Fruit fly (Drosophila melanogaster) S2 (cell line): Measurements from ENCODE around the gene CG17283.

Experiments used
- CG8478 ChIP-seq: fragments of >200 bp; optimal IDR thresholded peaks from 2 replicates; lab custom pipeline; 2018
- CTCF ChIP-seq, 2 experiments: fragments of >200 bp; optimal IDR thresholded peaks; 2 replicates each; lab custom pipeline; 2018

- TF ChIP-seq CTCF (optimal IDR thresholded peaks at IDR 0.05; lab: Kevin White, UChicago) = no peak
- no peak for TF ChIP-seq CG8478
Measured at dm6 chr3R:17377503-17377902, 30.2 kb upstream of the CG17283 start.
